Worm (Caenorhabditis elegans): Measurements from ENCODE around the gene emc-5.
A peak's percentile ranks its signal among the peaks of the same experiment; 100 is the strongest.

Gene emc-5

ce11 chrII:11464427-11464944, 32.1 kb upstream of the emc-5 start, which contains the start of the genes aars-1 and rga-1 (continued):
- TF ChIP-seq sma-9 (GFP tag; optimal IDR thresholded peaks at IDR 0.05) (peak; percentile 83), sma-9 (tag; optimal IDR thresholded peaks at IDR 0.05) (no peak), snpc-4 (tag; optimal IDR thresholded peaks at IDR 0.05) (no peak), nhr-10 (tag; optimal IDR thresholded peaks at IDR 0.05) (no peak), crh-2 (tag; optimal IDR thresholded peaks at IDR 0.05) (peak; percentile 39), ceh-16 (tag; optimal IDR thresholded peaks at IDR 0.05) (no peak), fos-1 (tag; optimal IDR thresholded peaks at IDR 0.05) (peak; percentile 68), nhr-237 (tag; optimal IDR thresholded peaks at IDR 0.05) (no peak)

- TF ChIP-seq fos-1 (tag; optimal IDR thresholded peaks at IDR 0.05), result no peak
- no peak for TF ChIP-seq ztf-11 (tag; optimal IDR thresholded peaks at IDR 0.05)
- no peak for TF ChIP-seq nhr-12 (tag; optimal IDR thresholded peaks at IDR 0.05)
- no peak for TF ChIP-seq R02D3.7 (tag; optimal IDR thresholded peaks at IDR 0.05)
Observed at ce11 chrII:11467541-11467940, 29.0 kb upstream of the emc-5 start, which contains the start of gene klp-17. Gene klp-17, minus strand, starts transcription at chrII:11467641.

- TF ChIP-seq ztf-11 (tag; optimal IDR thresholded peaks at IDR 0.05), result no peak
- TF ChIP-seq blmp-1 (tag; optimal IDR thresholded peaks at IDR 0.05; ENCODE audit: insufficient read depth), result no peak
- no peak for TF ChIP-seq ztf-4 (tag; optimal IDR thresholded peaks at IDR 0.05)
- no peak for TF ChIP-seq lin-11 (tag; optimal IDR thresholded peaks at IDR 0.05)
- peak; percentile 17 for TF ChIP-seq sma-9 (GFP tag; optimal IDR thresholded peaks at IDR 0.05)
- TF ChIP-seq sma-9 (tag; optimal IDR thresholded peaks at IDR 0.05), result no peak
- TF ChIP-seq nhr-237 (tag; optimal IDR thresholded peaks at IDR 0.05), result no peak
- TF ChIP-seq mbf-1 (tag; optimal IDR thresholded peaks at IDR 0.05), result no peak
- peak in 1 of 2 experiments; percentile 14 for TF ChIP-seq lsy-2 (tag; optimal IDR thresholded peaks at IDR 0.05)
- TF ChIP-seq ZK546.5 (tag; optimal IDR thresholded peaks at IDR 0.05), result no peak
- no peak for TF ChIP-seq ceh-16 (tag; optimal IDR thresholded peaks at IDR 0.05)
- no peak for TF ChIP-seq Y55F3AM.14 (GFP tag; optimal IDR thresholded peaks at IDR 0.05)
- TF ChIP-seq F13H6.1 (tag; optimal IDR thresholded peaks at IDR 0.05), result no peak
- no peak for TF ChIP-seq ztf-1 (GFP tag; conservative IDR thresholded peaks at IDR 0.05)
- TF ChIP-seq C34F6.9 (tag; optimal IDR thresholded peaks at IDR 0.05), result peak; percentile 21
- no peak for TF ChIP-seq sma-3 (GFP tag; optimal IDR thresholded peaks at IDR 0.05)
- no peak for TF ChIP-seq alr-1 (tag; optimal IDR thresholded peaks at IDR 0.05)
- TF ChIP-seq ama-1 (optimal IDR thresholded peaks at IDR 0.05), result no peak
- TF ChIP-seq zag-1 (tag; optimal IDR thresholded peaks at IDR 0.05), result no peak
- TF ChIP-seq nhr-6 (tag; optimal IDR thresholded peaks at IDR 0.05), result no peak
- peak; percentile 40 for TF ChIP-seq crh-2 (tag; optimal IDR thresholded peaks at IDR 0.05)
- no peak for TF ChIP-seq mdl-1 (tag; optimal IDR thresholded peaks at IDR 0.05)
- no peak for TF ChIP-seq gmeb-1 (tag; optimal IDR thresholded peaks at IDR 0.05)
- TF ChIP-seq dmd-4 (tag; optimal IDR thresholded peaks at IDR 0.05), result no peak
- TF ChIP-seq unc-39 (tag; optimal IDR thresholded peaks at IDR 0.05), result no peak
- TF ChIP-seq egl-27 (tag; optimal IDR thresholded peaks at IDR 0.05), result no peak
- no peak for TF ChIP-seq sem-4 (tag; optimal IDR thresholded peaks at IDR 0.05)
- no peak for TF ChIP-seq snpc-4 (tag; optimal IDR thresholded peaks at IDR 0.05)
- no peak for TF ChIP-seq elt-1 (tag; optimal IDR thresholded peaks at IDR 0.05)
- TF ChIP-seq lin-39 (tag; optimal IDR thresholded peaks at IDR 0.05), result no peak
- TF ChIP-seq nhr-11 (tag; optimal IDR thresholded peaks at IDR 0.05), result no peak
- TF ChIP-seq ceh-82 (tag; optimal IDR thresholded peaks at IDR 0.05), result no peak
- no peak for TF ChIP-seq skn-1 (tag; optimal IDR thresholded peaks at IDR 0.05)
- TF ChIP-seq aly-2 (tag; optimal IDR thresholded peaks at IDR 0.05), result no peak
- peak; percentile 58 for TF ChIP-seq fos-1 (tag; optimal IDR thresholded peaks at IDR 0.05)
- no peak for TF ChIP-seq nhr-25 (tag; optimal IDR thresholded peaks at IDR 0.05)
- TF ChIP-seq nhr-21 (tag; optimal IDR thresholded peaks at IDR 0.05), result no peak
- TF ChIP-seq R02D3.7 (tag; optimal IDR thresholded peaks at IDR 0.05), result no peak
Observed at ce11 chrII:11469574-11470108, 26.9 kb upstream of the emc-5 start, which contains the start of gene cisd-1. Gene cisd-1, minus strand, starts transcription at chrII:11469624.

Data from whole organism, L2 larva.